ENCODE assay signal across 4 fruit fly cellular contexts in the genomic region with DNA sequence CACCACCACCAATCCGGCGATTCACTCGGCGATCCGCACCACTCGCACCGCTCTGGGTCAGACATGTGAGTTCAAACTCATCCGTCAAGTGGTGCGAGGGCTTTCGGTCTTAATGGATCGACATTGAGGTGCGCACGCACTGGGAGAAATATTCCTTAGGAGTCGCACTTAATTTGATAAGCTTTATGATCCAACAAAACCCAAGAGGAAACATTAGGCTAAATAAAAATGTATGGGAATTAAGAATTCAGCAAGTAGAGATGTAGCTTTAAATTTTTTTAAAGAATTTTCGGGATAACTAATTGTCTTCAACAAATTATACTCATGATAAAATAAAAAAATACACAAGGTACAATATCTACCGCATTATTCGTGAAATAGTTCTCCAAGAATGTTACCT.
TF ChIP-seq lines count a peak whose summit lies in the region.

No protein-coding gene starts in this region.

- TF ChIP-seq CTCF in whole organism, embryonic (GFP tag; optimal IDR thresholded peaks at IDR 0.05; lab: Kevin White, UChicago) = no peak

TF ChIP-seq in whole organism, adult, 20 proteins besides CTCF, POLR2A, EP300 and RAD21:
- TF ChIP-seq CG5204 (GFP tag; optimal IDR thresholded peaks at IDR 0.05; lab: Kevin White, UChicago) = no peak
- no peak for TF ChIP-seq CG33017 (tag; optimal IDR thresholded peaks at IDR 0.05; lab: Kevin White, UChicago)
- TF ChIP-seq toe (GFP tag; optimal IDR thresholded peaks at IDR 0.05; lab: Kevin White, UChicago) = no peak
- no peak for TF ChIP-seq Crg-1 (GFP tag; optimal IDR thresholded peaks at IDR 0.05; lab: Kevin White, UChicago)
- no peak for TF ChIP-seq tj (GFP tag; optimal IDR thresholded peaks at IDR 0.05; lab: Kevin White, UChicago)
- TF ChIP-seq kay (GFP tag; lab: Kevin White, UChicago; ENCODE audit: borderline replicate concordance) = peak; percentile 33
- no peak for TF ChIP-seq CG7045 (GFP tag; optimal IDR thresholded peaks at IDR 0.05; lab: Kevin White, UChicago)

TF ChIP-seq in whole organism, embryonic, 481 proteins besides CTCF, POLR2A, EP300 and RAD21 (continues in another document):
- TF ChIP-seq Ets65A (GFP tag; lab: Kevin White, UChicago) (peak; percentile 85), MESR4 (GFP tag; optimal IDR thresholded peaks at IDR 0.05; lab: Kevin White, UChicago) (no peak), CG31441 (GFP tag; IDR thresholded peaks at IDR 0.05; lab: Robert Waterston, UW) (0 out of 2 replicates have a peak, but pooled peaks have one; percentile 10), CG1603 (tag; optimal IDR thresholded peaks at IDR 0.05; lab: Kevin White, UChicago) (no peak), CoRest (tag; optimal IDR thresholded peaks at IDR 0.05; lab: Kevin White, UChicago) (peak; percentile 2), Dfd (GFP tag; optimal IDR thresholded peaks at IDR 0.05; lab: Kevin White, UChicago) (no peak), sens (GFP tag; lab: Kevin White, UChicago) (peak; percentile 54), CG33557 (GFP tag; optimal IDR thresholded peaks at IDR 0.05; lab: Kevin White, UChicago) (no peak), Lpt (GFP tag; optimal IDR thresholded peaks at IDR 0.05; lab: Kevin White, UChicago) (no peak), gem (tag; optimal IDR thresholded peaks at IDR 0.05; lab: Kevin White, UChicago) (peak; percentile 24), her (GFP tag; optimal IDR thresholded peaks at IDR 0.05; lab: Kevin White, UChicago) (no peak), CG10274 (GFP tag; optimal IDR thresholded peaks at IDR 0.05; lab: Kevin White, UChicago) (no peak), run (tag; optimal IDR thresholded peaks at IDR 0.05; lab: Kevin White, UChicago) (no peak), lmd (GFP tag; IDR thresholded peaks at IDR 0.05; lab: Robert Waterston, UW) (no peak), Bteb2 (GFP tag; optimal IDR thresholded peaks at IDR 0.05; lab: Kevin White, UChicago) (no peak), Deaf1 (tag; optimal IDR thresholded peaks at IDR 0.05; lab: Kevin White, UChicago) (no peak), CG17361 (GFP tag; IDR thresholded peaks at IDR 0.05; lab: Robert Waterston, UW) (peak; percentile 31; the same call in 1 of the 3 replicates), seq (GFP tag; IDR thresholded peaks at IDR 0.05; lab: Robert Waterston, UW) (no peak), Dref (GFP tag; IDR thresholded peaks at IDR 0.05; lab: Robert Waterston, UW) (no peak), nau (GFP tag; optimal IDR thresholded peaks at IDR 0.05; lab: Kevin White, UChicago) (no peak), CG3838 (GFP tag; optimal IDR thresholded peaks at IDR 0.05; lab: Kevin White, UChicago) (no peak), crp (GFP tag; optimal IDR thresholded peaks at IDR 0.05; lab: Kevin White, UChicago) (no peak), Stat92E (GFP tag; optimal IDR thresholded peaks at IDR 0.05; lab: Kevin White, UChicago) (no peak), CG11504 (tag; optimal IDR thresholded peaks at IDR 0.05; lab: Kevin White, UChicago) (peak; percentile 30), CG2678 (tag; optimal IDR thresholded peaks at IDR 0.05; lab: Kevin White, UChicago) (peak; percentile 23), Nf-YB (GFP tag; optimal IDR thresholded peaks at IDR 0.05; lab: Kevin White, UChicago) (no peak), CG18262 (tag; optimal IDR thresholded peaks at IDR 0.05; lab: Kevin White, UChicago) (no peak), CG7963 (GFP tag; IDR thresholded peaks at IDR 0.05; lab: Robert Waterston, UW; ENCODE audit: partially characterized antibody) (no peak)

TF ChIP-seq in whole organism, prepupa, 60 proteins besides CTCF, POLR2A, EP300 and RAD21:
- TF ChIP-seq Eip78C (GFP tag; lab: Kevin White, UChicago) = peak; percentile 42
- no peak for TF ChIP-seq CG11294 (GFP tag; IDR thresholded peaks at IDR 0.05; lab: Robert Waterston, UW)

TF ChIP-seq in whole organism, pupa, 21 proteins besides CTCF, POLR2A, EP300 and RAD21:
- peak; percentile 16 for TF ChIP-seq CG14655 (GFP tag; optimal IDR thresholded peaks at IDR 0.05; lab: Kevin White, UChicago)
- no peak for TF ChIP-seq EcR (GFP tag; optimal IDR thresholded peaks at IDR 0.05; lab: Kevin White, UChicago)
